Fruit fly (Drosophila melanogaster) whole organism, prepupa: ENCODE data around the gene fbl.
A peak's percentile ranks its signal among the peaks of the same experiment; 100 is the strongest.

Experiments used
- Blimp-1 ChIP-seq: fragments of 200-800 bp; sonication (Bioruptor generic); optimal IDR thresholded peaks from 3 replicates; lab custom pipeline; 2017; ENCODE audit warnings: missing biosample characterization, missing genetic modification characterization, mild to moderate bottlenecking, moderate library complexity, missing genetic modification reagents
- CG10631 ChIP-seq: fragments of 200-800 bp; sonication (Bioruptor generic); optimal IDR thresholded peaks from 2 replicates; lab custom pipeline; 2016; ENCODE audit warnings: missing biosample characterization, missing genetic modification characterization
- CG10669 ChIP-seq: fragments of 200-800 bp; sonication (Bioruptor generic); optimal IDR thresholded peaks from 3 replicates; lab custom pipeline; 2018; ENCODE audit warnings: missing biosample characterization, mild to moderate bottlenecking, missing genetic modification characterization, moderate library complexity
- CG15336 ChIP-seq: fragments of 200-800 bp; sonication (Bioruptor generic); IDR thresholded peaks from 2 replicates; pipeline ENCODE4 v1.3.6; 2022; ENCODE audit warnings: missing biosample characterization, missing genetic modification characterization
- CG1621 ChIP-seq: fragments of 200-800 bp; sonication (Bioruptor generic); optimal IDR thresholded peaks from 3 replicates; lab custom pipeline; 2018; ENCODE audit warnings: missing biosample characterization, mild to moderate bottlenecking, missing genetic modification characterization
- CG16779 ChIP-seq: fragments of 200-800 bp; sonication (Bioruptor generic); optimal IDR thresholded peaks from 3 replicates; lab custom pipeline; 2017; ENCODE audit warnings: missing biosample characterization, mild to moderate bottlenecking, missing genetic modification characterization
- CG31627 ChIP-seq: fragments of 200-800 bp; sonication (Bioruptor generic); optimal IDR thresholded peaks from 3 replicates; lab custom pipeline; 2016; ENCODE audit warnings: missing biosample characterization, missing genetic modification characterization
- CG32006 ChIP-seq: fragments of 200-800 bp; sonication (Bioruptor generic); optimal IDR thresholded peaks from 3 replicates; lab custom pipeline; 2017; ENCODE audit warnings: missing biosample characterization, mild to moderate bottlenecking, missing genetic modification characterization
- CG4318 ChIP-seq: fragments of 200-800 bp; sonication (Bioruptor generic); optimal IDR thresholded peaks from 3 replicates; lab custom pipeline; 2017; ENCODE audit warnings: missing biosample characterization, mild to moderate bottlenecking, missing genetic modification characterization
- CG6163 ChIP-seq: fragments of 200-800 bp; sonication (Bioruptor generic); IDR thresholded peaks from 3 replicates; pipeline ENCODE4 v1.3.6; 2022; ENCODE audit warnings: missing biosample characterization, missing genetic modification characterization
- CG6276 ChIP-seq: fragments of 200-800 bp; sonication (Bioruptor generic); optimal IDR thresholded peaks from 2 replicates; lab custom pipeline; 2017; ENCODE audit warnings: missing biosample characterization, mild to moderate bottlenecking, missing genetic modification characterization
- CG6854 ChIP-seq: fragments of 200-800 bp; sonication (Bioruptor generic); optimal IDR thresholded peaks from 2 replicates; lab custom pipeline; 2017; ENCODE audit warnings: missing biosample characterization, mild to moderate bottlenecking, missing genetic modification characterization
- CG8119 ChIP-seq: fragments of 200-800 bp; sonication (Bioruptor generic); IDR thresholded peaks from 3 replicates; pipeline ENCODE4 v1.3.6; 2022; ENCODE audit warnings: missing biosample characterization, missing genetic modification characterization
- CG9139 ChIP-seq: fragments of 200-800 bp; sonication (Bioruptor generic); optimal IDR thresholded peaks from 3 replicates; lab custom pipeline; 2017; ENCODE audit warnings: missing biosample characterization, mild to moderate bottlenecking, missing genetic modification characterization
- Eip75B ChIP-seq: fragments of 200-800 bp; sonication (Bioruptor generic); optimal IDR thresholded peaks from 3 replicates; lab custom pipeline; 2016; ENCODE audit warnings: missing biosample characterization, missing genetic modification characterization
- Eip78C ChIP-seq: fragments of 200-800 bp; sonication (Bioruptor generic); peaks from one replicate; lab custom pipeline; 2016; ENCODE audit warnings: missing biosample characterization, missing genetic modification characterization
- Ets96B ChIP-seq: fragments of 200-800 bp; optimal IDR thresholded peaks from 2 replicates; lab custom pipeline; 2019; ENCODE audit warnings: missing biosample characterization, mild to moderate bottlenecking, missing genetic modification characterization, moderate library complexity
- Gug ChIP-seq: fragments of 200-800 bp; sonication (Bioruptor generic); IDR thresholded peaks from 2 replicates; pipeline ENCODE4 v1.3.6; 2022; ENCODE audit warnings: missing biosample characterization, missing genetic modification characterization
- Hr38 ChIP-seq: sonication (Bioruptor generic); optimal IDR thresholded peaks from 2 replicates; lab custom pipeline; 2016; ENCODE audit warnings: missing biosample characterization, missing genetic modification characterization
- Hr39 ChIP-seq: fragments of 200-800 bp; sonication (Bioruptor generic); optimal IDR thresholded peaks from 2 replicates; lab custom pipeline; 2016; ENCODE audit warnings: missing biosample characterization, missing genetic modification characterization
- Hr4 ChIP-seq: fragments of 200-800 bp; sonication (Bioruptor generic); optimal IDR thresholded peaks from 3 replicates; lab custom pipeline; 2016; ENCODE audit warnings: missing biosample characterization, missing genetic modification characterization
- Lpt ChIP-seq: fragments of 200-800 bp; sonication (Bioruptor generic); optimal IDR thresholded peaks from 3 replicates; lab custom pipeline; 2016; ENCODE audit warnings: missing biosample characterization, missing genetic modification characterization
- Met ChIP-seq: fragments of 200-800 bp; sonication (Bioruptor generic); optimal IDR thresholded peaks from 3 replicates; lab custom pipeline; 2016; ENCODE audit warnings: missing biosample characterization, missing genetic modification characterization
- Sox102F ChIP-seq: fragments of 200-800 bp; sonication (Bioruptor generic); optimal IDR thresholded peaks from 2 replicates; lab custom pipeline; 2016; ENCODE audit warnings: missing biosample characterization, mild to moderate bottlenecking, missing genetic modification characterization
- Sox14 ChIP-seq: fragments of 200-800 bp; sonication (Bioruptor generic); optimal IDR thresholded peaks from 3 replicates; lab custom pipeline; 2016; ENCODE audit warnings: missing biosample characterization, missing genetic modification characterization
- Sox15 ChIP-seq: fragments of 200-800 bp; sonication (Bioruptor generic); optimal IDR thresholded peaks from 3 replicates; lab custom pipeline; 2016; ENCODE audit warnings: missing biosample characterization, missing genetic modification characterization
- dac ChIP-seq: fragments of 200-800 bp; sonication (Bioruptor generic); optimal IDR thresholded peaks from 2 replicates; lab custom pipeline; 2017; ENCODE audit warnings: missing biosample characterization, mild to moderate bottlenecking, missing genetic modification characterization
- eg ChIP-seq: fragments of 200-800 bp; sonication (Bioruptor generic); IDR thresholded peaks from 3 replicates; pipeline ENCODE4 v1.3.6; 2022; ENCODE audit warnings: missing biosample characterization, missing genetic modification characterization
- fd59A ChIP-seq: fragments of 200-800 bp; sonication (Bioruptor generic); optimal IDR thresholded peaks from 2 replicates; lab custom pipeline; 2017; ENCODE audit warnings: missing biosample characterization, mild to moderate bottlenecking, missing genetic modification characterization, missing genetic modification reagents
- fkh ChIP-seq: fragments of 200-800 bp; sonication (Bioruptor generic); optimal IDR thresholded peaks from 3 replicates; lab custom pipeline; 2017; ENCODE audit warnings: missing biosample characterization, mild to moderate bottlenecking, missing genetic modification characterization, moderate library complexity
- net ChIP-seq: fragments of 200-800 bp; sonication (Bioruptor generic); optimal IDR thresholded peaks from 3 replicates; lab custom pipeline; 2016; ENCODE audit warnings: missing biosample characterization, missing genetic modification characterization
- pdm3 ChIP-seq: fragments of 200-800 bp; sonication (Bioruptor generic); optimal IDR thresholded peaks from 3 replicates; lab custom pipeline; 2016; ENCODE audit warnings: missing biosample characterization, missing genetic modification characterization
- salr ChIP-seq, 2 experiments: fragments of 200-800 bp; sonication (Bioruptor generic); optimal IDR thresholded peaks; 3 replicates each; lab custom pipeline; 2016 to 2018; ENCODE audit warnings: missing biosample characterization in 2 of 2, missing genetic modification characterization in 2 of 2, mild to moderate bottlenecking in 1 of 2
- spab ChIP-seq: fragments of 200-800 bp; sonication (Bioruptor generic); optimal IDR thresholded peaks from 2 replicates; lab custom pipeline; 2017; ENCODE audit warnings: missing biosample characterization, mild to moderate bottlenecking, missing genetic modification characterization, missing genetic modification reagents
- ss ChIP-seq, 2 experiments: fragments of 200-800 bp; sonication (Bioruptor generic); optimal IDR thresholded peaks; 2 replicates in 1 of 2; 3 replicates in 1 of 2; lab custom pipeline; 2017 to 2018; ENCODE audit warnings: mild to moderate bottlenecking in 2 of 2, missing biosample characterization in 2 of 2, missing genetic modification characterization in 2 of 2, moderate library complexity in 1 of 2
- svp ChIP-seq: fragments of 200-800 bp; sonication (Bioruptor generic); peaks from one replicate; lab custom pipeline; 2016; ENCODE audit warnings: missing biosample characterization, missing genetic modification characterization
- vri ChIP-seq: fragments of 200-800 bp; sonication (Bioruptor generic); optimal IDR thresholded peaks from 3 replicates; lab custom pipeline; 2016; ENCODE audit warnings: missing biosample characterization, mild to moderate bottlenecking, missing genetic modification characterization

The fbl gene

dm6 chr3L:20366674-20367372, 17.4 kb upstream of the fbl start, which contains the start of the genes Toll-9 and in:
Gene Toll-9 (minus strand): TSS chr3L:20366724.
Gene in (plus strand): TSS chr3L:20367198.
- no peak for TF ChIP-seq net (GFP tag; lab: Kevin White, UChicago)
- TF ChIP-seq svp (GFP tag; lab: Kevin White, UChicago): no peak
- TF ChIP-seq CG15336 (GFP tag; lab: Robert Waterston, UW): peak; percentile 33; the same call in 1 of the 2 replicates
- TF ChIP-seq Sox14 (GFP tag; lab: Kevin White, UChicago): no peak
- TF ChIP-seq dac (GFP tag; lab: Kevin White, UChicago): no peak
- peak; percentile 39; the same call in 1 of the 3 replicates for TF ChIP-seq CG8119 (GFP tag; lab: Robert Waterston, UW)
- TF ChIP-seq CG6854 (GFP tag; lab: Kevin White, UChicago): peak; percentile 48
- no peak for TF ChIP-seq CG10631
- TF ChIP-seq CG1621 (tag; lab: Kevin White, UChicago): peak; percentile 59
- TF ChIP-seq Sox102F (GFP tag; lab: Kevin White, UChicago): no peak
- TF ChIP-seq Lpt (GFP tag; lab: Kevin White, UChicago): no peak
- no peak for TF ChIP-seq Hr4
- no peak for TF ChIP-seq Hr38 (GFP tag; lab: Kevin White, UChicago)
- no peak for TF ChIP-seq Eip78C (GFP tag; lab: Kevin White, UChicago)
- TF ChIP-seq CG10669 (GFP tag; lab: Kevin White, UChicago): no peak
- TF ChIP-seq vri (GFP tag; lab: Kevin White, UChicago): no peak
- no peak for TF ChIP-seq CG6163 (GFP tag; lab: Robert Waterston, UW)
- TF ChIP-seq spab: no peak
- TF ChIP-seq CG31627 (GFP tag; lab: Kevin White, UChicago): no peak
- TF ChIP-seq eg: peak; percentile 28; the same call in 1 of the 3 replicates
- TF ChIP-seq CG32006 (GFP tag; lab: Kevin White, UChicago): no peak
- TF ChIP-seq pdm3: no peak
- no peak for TF ChIP-seq Ets96B (tag; lab: Kevin White, UChicago)

dm6 chr3L:20370013-20370412, 14.2 kb upstream of the fbl start, which contains the start of gene CG13247:
Gene CG13247 (plus strand): TSS chr3L:20370313.
- no peak for TF ChIP-seq Met (GFP tag; lab: Kevin White, UChicago)
- TF ChIP-seq net (GFP tag; lab: Kevin White, UChicago): no peak
- TF ChIP-seq eg: no peak
- no peak for TF ChIP-seq Eip75B (GFP tag; lab: Kevin White, UChicago)
- TF ChIP-seq Hr38 (GFP tag; lab: Kevin White, UChicago): no peak
- TF ChIP-seq CG4318 (GFP tag; lab: Kevin White, UChicago): no peak
- no peak for TF ChIP-seq Sox14 (GFP tag; lab: Kevin White, UChicago)
- no peak for TF ChIP-seq CG9139 (GFP tag; lab: Kevin White, UChicago)
- TF ChIP-seq Hr39 (GFP tag; lab: Kevin White, UChicago): no peak
- no peak for TF ChIP-seq Gug (GFP tag; lab: Robert Waterston, UW)
- TF ChIP-seq CG16779 (tag; lab: Kevin White, UChicago): no peak
- TF ChIP-seq CG31627 (GFP tag; lab: Kevin White, UChicago): no peak
- TF ChIP-seq CG6854 (GFP tag; lab: Kevin White, UChicago): no peak
- no peak for TF ChIP-seq Sox15 (GFP tag; lab: Kevin White, UChicago)
- TF ChIP-seq CG6163 (GFP tag; lab: Robert Waterston, UW): no peak
- no peak for TF ChIP-seq CG32006 (GFP tag; lab: Kevin White, UChicago)
- TF ChIP-seq CG6276 (GFP tag; lab: Kevin White, UChicago): no peak
- TF ChIP-seq, all 60 proteins: peak for 0

- TF ChIP-seq fd59A (GFP tag; lab: Kevin White, UChicago): no peak
- no peak for TF ChIP-seq salr (GFP tag; optimal IDR thresholded peaks at IDR 0.05; lab: Kevin White, UChicago)
- no peak for TF ChIP-seq CG9139 (GFP tag; lab: Kevin White, UChicago)
- no peak for TF ChIP-seq Sox15 (GFP tag; lab: Kevin White, UChicago)
- TF ChIP-seq CG16779 (tag; lab: Kevin White, UChicago): no peak
- no peak for TF ChIP-seq eg
- TF ChIP-seq fkh: no peak
- no peak for TF ChIP-seq Blimp-1
- no peak for TF ChIP-seq CG6163 (GFP tag; lab: Robert Waterston, UW)
- TF ChIP-seq ss (GFP tag; optimal IDR thresholded peaks at IDR 0.05; lab: Kevin White, UChicago): no peak
- no peak for TF ChIP-seq Eip75B (GFP tag; lab: Kevin White, UChicago)
These were observed 8.8 kb upstream of the fbl start for dm6 chr3L:20375467-20375866.
